Worm (Caenorhabditis elegans): Measurements from ENCODE around the gene fbxb-99.

- TF ChIP-seq hmg-4 (GFP tag; optimal IDR thresholded peaks at IDR 0.05) (no peak), pes-1 (GFP tag; IDR thresholded peaks at IDR 0.05) (no peak), flt-1 (GFP tag; IDR thresholded peaks at IDR 0.05) (no peak)
Observed at ce11 chrII:3827801-3828200, 34.6 kb upstream of the fbxb-99 start, which contains the start of gene F54D10.8.

Data from whole organism, early embryonic.